Fruit fly (Drosophila melanogaster) whole organism, prepupa: ENCODE results near the gene CG11593.

ENCODE experiments used
- CG32006 ChIP-seq: fragments of 200-800 bp; sonication (Bioruptor generic); optimal IDR thresholded peaks from 3 replicates; lab custom pipeline; 2017; ENCODE audit warnings: missing biosample characterization, mild to moderate bottlenecking, missing genetic modification characterization
- CG7368 ChIP-seq: fragments of 200-800 bp; sonication (Bioruptor generic); optimal IDR thresholded peaks from 3 replicates; lab custom pipeline; 2016; ENCODE audit warnings: missing biosample characterization, missing genetic modification characterization
- CG8632 ChIP-seq: fragments of 200-800 bp; sonication (Bioruptor generic); optimal IDR thresholded peaks from 3 replicates; lab custom pipeline; 2016; ENCODE audit warnings: missing biosample characterization, missing genetic modification characterization
- Hr4 ChIP-seq: fragments of 200-800 bp; sonication (Bioruptor generic); optimal IDR thresholded peaks from 3 replicates; lab custom pipeline; 2016; ENCODE audit warnings: missing biosample characterization, missing genetic modification characterization

- TF ChIP-seq CG8632 (GFP tag; lab: Kevin White, UChicago) (no peak), CG32006 (GFP tag; lab: Kevin White, UChicago) (peak; percentile 35), CG7368 (GFP tag; lab: Kevin White, UChicago) (no peak), Hr4 (peak; percentile 34)
These were observed 33.0 kb downstream of the CG11593 start for dm6 chr3L:4007256-4007655.
